Worm (Caenorhabditis elegans) whole organism, mixed stage, embryonic: Measurements from ENCODE around the gene faah-4.
"Not testable (repeated sequence)": the region's sequence is repeated elsewhere in the genome, so short reads cannot be mapped to it uniquely, and the experiment has no call there.

Source experiments
- nhr-76 ChIP-seq: sonication (generic microtip); optimal IDR thresholded peaks from 2 replicates; lab custom pipeline; 2017; ENCODE audit warnings: missing biosample characterization, missing genetic modification characterization
- sptf-1 ChIP-seq: sonication (generic microtip); optimal IDR thresholded peaks from 2 replicates; lab custom pipeline; 2017; ENCODE audit warnings: mild to moderate bottlenecking, missing genetic modification characterization, moderate library complexity, missing compliant biosample characterization
- unc-120 ChIP-seq: sonication (generic microtip); optimal IDR thresholded peaks from 2 replicates; lab custom pipeline; 2017; ENCODE audit warnings: missing genetic modification characterization, missing compliant biosample characterization; ENCODE audit not compliant: poor library complexity, severe bottlenecking
- unc-39 ChIP-seq: fragments of 150-350 bp; optimal IDR thresholded peaks from 2 replicates; lab custom pipeline; 2014; ENCODE audit warnings: missing biosample characterization, missing genetic modification characterization
- unc-62 ChIP-seq: fragments of 150-350 bp; optimal IDR thresholded peaks from 2 replicates; lab custom pipeline; 2014; ENCODE audit warnings: missing biosample characterization, missing genetic modification reagents, missing genetic modification characterization

ce11 chrIII:11883694-11884093, 26.0 kb downstream of the faah-4 start, which contains the start of gene fbxb-22:
- not testable (repeated sequence) for TF ChIP-seq unc-62 (GFP tag; lab: Kevin White, UChicago); nhr-76 (tag; lab: Kevin White, UChicago); sptf-1 (tag; lab: Kevin White, UChicago); unc-39; unc-120 (tag; lab: Kevin White, UChicago)
